Worm (Caenorhabditis elegans) whole organism, midembryonic: ENCODE results near the gene Y53C12B.1.

Experiments
- T22C8.4 ChIP-seq: fragments of 200-800 bp; sonication (Bioruptor generic); IDR thresholded peaks from 2 replicates; pipeline ENCODE4 v1.3.6; 2022; ENCODE audit warnings: missing genetic modification characterization, missing compliant biosample characterization
- cog-1 ChIP-seq: sonication (generic microtip); optimal IDR thresholded peaks from 2 replicates; lab custom pipeline; 2016; ENCODE audit warnings: missing genetic modification characterization, missing compliant biosample characterization
- flt-1 ChIP-seq: fragments of 200-800 bp; sonication (Bioruptor generic); IDR thresholded peaks from 2 replicates; pipeline ENCODE4 v1.3.6; 2022; ENCODE audit warnings: missing genetic modification characterization, missing compliant biosample characterization
- klf-2 ChIP-seq: fragments of 200-800 bp; sonication (Bioruptor generic); conservative IDR thresholded peaks from 2 replicates; pipeline ENCODE4 v1.3.6; 2022; ENCODE audit warnings: missing genetic modification reagents, missing genetic modification characterization, missing compliant biosample characterization
- med-1 ChIP-seq: sonication (generic microtip); optimal IDR thresholded peaks from 2 replicates; lab custom pipeline; 2017; ENCODE audit warnings: missing genetic modification characterization, mild to moderate bottlenecking, missing compliant biosample characterization, antibody characterized with exemption, missing genetic modification reagents; ENCODE audit not compliant: insufficient read depth
- ref-1 ChIP-seq: fragments of 200-800 bp; sonication (Bioruptor generic); conservative IDR thresholded peaks from 2 replicates; pipeline ENCODE4 v1.3.6; 2022; ENCODE audit warnings: missing genetic modification reagents, missing genetic modification characterization, missing compliant biosample characterization
- tab-1 ChIP-seq: fragments of 200-800 bp; sonication (Bioruptor generic); IDR thresholded peaks from 2 replicates; pipeline ENCODE4 v1.3.6; 2022; ENCODE audit warnings: missing genetic modification characterization, missing compliant biosample characterization
- ztf-23 ChIP-seq: fragments of 200-800 bp; sonication (Bioruptor generic); IDR thresholded peaks from 2 replicates; pipeline ENCODE4 v1.3.6; 2022; ENCODE audit warnings: missing genetic modification reagents, missing genetic modification characterization, missing compliant biosample characterization
- ztf-29 ChIP-seq: fragments of 200-800 bp; sonication (Bioruptor generic); IDR thresholded peaks from 2 replicates; pipeline ENCODE4 v1.3.6; 2022; ENCODE audit warnings: missing genetic modification reagents, missing genetic modification characterization, missing compliant biosample characterization

The Y53C12B.1 gene

ce11 chrII:9773892-9774581 is 28.2 kb upstream of the Y53C12B.1 start, which contains the start of gene ZK1321.4:
Gene ZK1321.4, minus strand, starts transcription at chrII:9773942.
- TF ChIP-seq ztf-29 (GFP tag; lab: Robert Waterston, UW) (no peak), flt-1 (GFP tag; lab: Robert Waterston, UW) (no peak), cog-1 (tag; lab: Kevin White, UChicago) (no peak), ref-1 (GFP tag; lab: Robert Waterston, UW) (no peak), klf-2 (no peak), T22C8.4 (GFP tag; lab: Robert Waterston, UW) (no peak), med-1 (GFP tag; lab: Kevin White, UChicago) (no peak), ztf-23 (no peak), tab-1 (GFP tag; lab: Robert Waterston, UW) (no peak)

DNA sequence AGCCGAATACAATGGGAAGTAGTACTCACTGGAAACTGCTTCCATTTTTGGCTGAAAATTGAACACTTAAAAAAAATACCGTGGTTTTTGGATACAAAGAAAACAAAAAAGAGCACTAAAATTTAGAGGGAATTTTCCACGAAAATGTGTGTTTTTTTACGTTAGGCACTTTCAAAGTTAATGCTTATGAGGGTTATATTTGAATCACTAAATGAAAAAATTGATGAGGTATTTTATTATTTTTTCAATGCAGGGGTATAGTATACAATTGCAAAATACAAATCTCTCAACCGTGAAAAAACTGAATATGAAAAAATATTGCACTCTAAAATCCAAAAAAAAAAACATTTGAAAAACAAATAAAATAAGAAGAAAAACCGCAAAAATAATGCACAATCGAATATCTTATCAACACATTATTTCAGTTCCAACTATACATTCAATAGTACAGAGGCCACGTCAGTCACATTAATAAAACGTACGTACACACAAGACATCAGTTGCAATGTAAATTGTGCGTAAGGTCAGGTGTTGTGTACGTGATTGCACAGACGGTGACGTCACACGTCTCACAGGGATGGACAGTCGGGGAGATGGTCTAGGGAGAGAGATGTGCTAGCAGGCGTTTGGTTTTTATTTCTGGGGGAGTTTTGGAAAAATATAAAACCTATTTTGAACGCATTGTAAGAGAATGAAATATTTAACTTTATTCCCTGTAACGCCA is 24.1 kb upstream of the Y53C12B.1 start, which contains the start of gene aqp-10:
TSS of gene aqp-10 (minus strand) at position 51 of the 724 bp plus-strand sequence.
- TF ChIP-seq flt-1 (GFP tag; lab: Robert Waterston, UW) (no peak), ztf-23 (no peak), T22C8.4 (GFP tag; lab: Robert Waterston, UW) (no peak), tab-1 (GFP tag; lab: Robert Waterston, UW) (no peak), klf-2 (no peak), med-1 (GFP tag; lab: Kevin White, UChicago) (no peak), ref-1 (GFP tag; lab: Robert Waterston, UW) (no peak), ztf-29 (GFP tag; lab: Robert Waterston, UW) (no peak), cog-1 (tag; lab: Kevin White, UChicago) (no peak)

DNA sequence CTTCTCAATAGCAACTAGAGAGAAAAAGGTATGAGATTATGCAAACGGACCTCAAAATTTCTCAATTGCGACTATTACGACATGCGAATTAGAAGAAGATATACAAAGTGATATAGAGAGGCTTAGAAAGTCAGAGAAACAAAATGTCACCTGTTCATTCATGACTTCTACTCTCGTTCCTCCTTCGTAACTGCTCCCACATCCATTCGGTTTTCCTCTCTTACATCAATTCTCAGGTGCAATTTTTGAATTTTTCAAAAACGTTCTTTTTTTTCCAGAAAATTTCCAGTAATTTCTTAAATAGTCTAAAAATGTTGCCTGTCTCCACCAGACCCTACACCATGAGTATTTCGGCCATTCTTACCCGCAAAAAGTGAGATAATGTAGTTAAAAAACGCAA is 18.8 kb upstream of the Y53C12B.1 start:
- TF ChIP-seq ref-1 (GFP tag; lab: Robert Waterston, UW) (no peak), ztf-23 (no peak), tab-1 (GFP tag; lab: Robert Waterston, UW) (no peak)

- no peak for TF ChIP-seq ztf-23
- TF ChIP-seq tab-1 (GFP tag; lab: Robert Waterston, UW): no peak
- TF ChIP-seq T22C8.4 (GFP tag; lab: Robert Waterston, UW): no peak
- TF ChIP-seq klf-2: no peak
- TF ChIP-seq cog-1 (tag; lab: Kevin White, UChicago): no peak
- TF ChIP-seq flt-1 (GFP tag; lab: Robert Waterston, UW): no peak
- no peak for TF ChIP-seq ref-1 (GFP tag; lab: Robert Waterston, UW)
- TF ChIP-seq med-1 (GFP tag; lab: Kevin White, UChicago): no peak
- TF ChIP-seq ztf-29 (GFP tag; lab: Robert Waterston, UW): no peak
Observed at ce11 chrII:9759382-9759781, 13.5 kb upstream of the Y53C12B.1 start.

ce11 chrII:9757651-9758282 is 11.9 kb upstream of the Y53C12B.1 start, which contains the start of gene shk-1:
Gene shk-1, plus strand, starts transcription at chrII:9758232.
- TF ChIP-seq ztf-23 (no peak), tab-1 (GFP tag; lab: Robert Waterston, UW) (no peak), klf-2 (no peak), ref-1 (GFP tag; lab: Robert Waterston, UW) (no peak), T22C8.4 (GFP tag; lab: Robert Waterston, UW) (no peak), ztf-29 (GFP tag; lab: Robert Waterston, UW) (no peak), cog-1 (tag; lab: Kevin White, UChicago) (no peak)

DNA sequence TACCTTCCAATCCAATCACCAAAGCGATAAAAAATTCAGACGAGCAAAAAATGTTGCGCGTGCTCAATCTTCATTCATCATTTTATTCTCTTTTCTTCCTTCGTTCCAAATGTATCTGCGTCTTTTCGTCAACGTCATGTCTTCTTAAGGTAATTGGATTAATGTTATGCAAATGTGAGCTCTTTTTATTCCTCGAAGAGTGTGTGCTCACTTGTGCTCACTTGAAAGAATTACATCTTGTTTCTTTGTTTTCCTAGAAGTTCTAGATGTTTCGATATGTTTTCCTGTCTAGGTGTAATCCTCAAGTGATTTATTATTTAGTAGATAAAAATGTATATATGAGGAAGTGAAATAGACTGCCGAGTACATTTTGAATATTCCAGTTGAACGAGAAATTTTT is 9.5 kb upstream of the Y53C12B.1 start:
- no peak for TF ChIP-seq tab-1 (GFP tag; lab: Robert Waterston, UW)
- TF ChIP-seq med-1 (GFP tag; lab: Kevin White, UChicago): no peak

DNA sequence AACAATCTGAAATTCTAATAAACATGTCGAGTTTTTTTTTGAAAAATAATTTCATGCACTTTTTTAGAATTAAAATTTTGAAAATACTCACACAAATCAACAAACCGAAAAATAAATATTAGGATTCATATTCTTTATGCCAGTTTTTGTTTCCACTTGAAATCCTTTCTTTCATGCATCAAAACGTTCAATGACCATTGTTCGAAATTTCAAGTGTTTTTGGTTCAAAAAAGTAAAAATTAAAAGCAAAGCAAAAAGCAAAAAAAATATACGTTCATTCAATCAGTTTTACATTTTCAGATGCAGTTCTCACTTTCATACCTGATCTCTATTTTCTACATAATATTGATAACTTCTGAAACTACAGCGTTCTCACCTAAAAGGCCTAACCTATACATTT is 7.9 kb upstream of the Y53C12B.1 start, which contains the start of gene ZK1321.1:
TSS of gene ZK1321.1 (plus strand) at position 301 of the 400 bp plus-strand sequence.
- TF ChIP-seq med-1 (GFP tag; lab: Kevin White, UChicago): no peak
- TF ChIP-seq cog-1 (tag; lab: Kevin White, UChicago): no peak
- TF ChIP-seq T22C8.4 (GFP tag; lab: Robert Waterston, UW): no peak
- no peak for TF ChIP-seq ztf-29 (GFP tag; lab: Robert Waterston, UW)
- TF ChIP-seq klf-2: no peak
- TF ChIP-seq flt-1 (GFP tag; lab: Robert Waterston, UW): no peak
- TF ChIP-seq ztf-23: no peak
- no peak for TF ChIP-seq tab-1 (GFP tag; lab: Robert Waterston, UW)
- TF ChIP-seq ref-1 (GFP tag; lab: Robert Waterston, UW): no peak

DNA sequence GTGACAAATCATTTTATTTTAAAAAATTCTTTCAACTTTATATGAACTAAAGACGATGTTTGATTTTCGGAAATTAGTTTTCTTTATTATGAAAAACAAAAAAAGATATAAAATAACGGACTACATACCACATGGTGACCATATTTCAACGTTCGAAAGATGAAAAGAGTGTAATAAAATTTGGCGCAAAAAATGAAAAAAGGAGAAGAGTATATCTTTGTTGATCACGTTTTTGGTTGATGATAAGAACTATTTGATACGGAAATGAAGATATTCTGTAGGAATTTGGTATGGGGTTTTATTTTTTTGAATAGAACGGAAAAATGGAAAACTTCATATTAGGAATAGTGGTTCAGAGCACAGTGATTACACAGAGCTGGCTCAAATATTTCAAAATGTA is 7.2 kb upstream of the Y53C12B.1 start, which contains the start of gene Y53C12B.7:
TSS of gene Y53C12B.7 (minus strand) at position 163 of the 400 bp plus-strand sequence.
- TF ChIP-seq cog-1 (tag; lab: Kevin White, UChicago): no peak
- no peak for TF ChIP-seq med-1 (GFP tag; lab: Kevin White, UChicago)
- TF ChIP-seq klf-2: no peak
- no peak for TF ChIP-seq ref-1 (GFP tag; lab: Robert Waterston, UW)
- TF ChIP-seq T22C8.4 (GFP tag; lab: Robert Waterston, UW): no peak
- TF ChIP-seq ztf-29 (GFP tag; lab: Robert Waterston, UW): no peak
- no peak for TF ChIP-seq flt-1 (GFP tag; lab: Robert Waterston, UW)
- TF ChIP-seq ztf-23: no peak
- TF ChIP-seq tab-1 (GFP tag; lab: Robert Waterston, UW): no peak

DNA sequence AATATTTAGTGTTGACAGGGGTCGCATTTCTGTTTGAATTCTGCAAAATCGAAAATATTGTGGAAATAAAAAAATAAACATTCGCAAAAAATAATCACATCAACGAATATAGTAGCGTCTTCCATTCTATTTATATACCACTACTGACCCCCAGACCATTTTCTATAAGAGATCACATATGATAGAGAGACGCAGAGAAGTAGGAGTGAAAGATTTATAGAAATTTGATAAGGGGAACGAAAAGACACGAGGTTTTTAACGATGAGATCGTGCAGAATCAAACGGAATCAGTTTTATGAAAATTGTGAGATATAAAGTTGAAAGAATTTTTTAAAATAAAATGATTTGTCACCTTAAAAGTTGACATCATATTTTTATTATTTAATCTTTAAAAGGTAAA is 6.4 kb upstream of the Y53C12B.1 start:
- no peak for TF ChIP-seq cog-1 (tag; lab: Kevin White, UChicago)
- TF ChIP-seq flt-1 (GFP tag; lab: Robert Waterston, UW): no peak
- no peak for TF ChIP-seq ref-1 (GFP tag; lab: Robert Waterston, UW)
- no peak for TF ChIP-seq T22C8.4 (GFP tag; lab: Robert Waterston, UW)
- no peak for TF ChIP-seq klf-2
- no peak for TF ChIP-seq ztf-29 (GFP tag; lab: Robert Waterston, UW)
- TF ChIP-seq med-1 (GFP tag; lab: Kevin White, UChicago): no peak
- TF ChIP-seq ztf-23: no peak
- TF ChIP-seq tab-1 (GFP tag; lab: Robert Waterston, UW): no peak
